Fruit fly (Drosophila melanogaster) whole organism, embryonic: ENCODE measurements around the gene Ir93a.

ENCODE experiments used
- Aef1 ChIP-seq: fragments of 200-800 bp; sonication (Bioruptor generic); IDR thresholded peaks from 3 replicates; pipeline ENCODE4 v1.3.6; 2022; ENCODE audit warnings: missing biosample characterization, missing genetic modification characterization
- Atf-2 ChIP-seq: fragments of 200-800 bp; sonication (Bioruptor generic); optimal IDR thresholded peaks from 2 replicates; lab custom pipeline; 2016; ENCODE audit warnings: missing biosample characterization, missing genetic modification characterization
- B-H1 ChIP-seq: fragments of 200-800 bp; sonication (Bioruptor generic); IDR thresholded peaks from 3 replicates; pipeline ENCODE4 v1.3.6; 2022; ENCODE audit warnings: missing biosample characterization, missing genetic modification characterization
- BtbVII ChIP-seq: fragments of 200-800 bp; sonication (Bioruptor generic); optimal IDR thresholded peaks from 3 replicates; lab custom pipeline; 2017; ENCODE audit warnings: missing biosample characterization, mild to moderate bottlenecking, missing genetic modification characterization
- CG10321 ChIP-seq: fragments of 200-800 bp; sonication (Bioruptor generic); IDR thresholded peaks from 2 replicates; pipeline ENCODE4 v1.3.6; 2022; ENCODE audit warnings: missing biosample characterization, missing genetic modification characterization
- CG11504 ChIP-seq: fragments of 200-800 bp; sonication (Bioruptor generic); optimal IDR thresholded peaks from 3 replicates; lab custom pipeline; 2019; ENCODE audit warnings: missing biosample characterization, mild to moderate bottlenecking, missing genetic modification characterization, moderate library complexity
- CG12744 ChIP-seq: fragments of 200-800 bp; sonication (Bioruptor generic); optimal IDR thresholded peaks from 2 replicates; lab custom pipeline; 2016; ENCODE audit warnings: missing biosample characterization, missing genetic modification characterization
- CG13624 ChIP-seq: fragments of 200-800 bp; sonication (Bioruptor generic); optimal IDR thresholded peaks from 2 replicates; lab custom pipeline; 2016; ENCODE audit warnings: missing biosample characterization, missing genetic modification characterization
- CG14050 ChIP-seq: fragments of 200-800 bp; sonication (Bioruptor generic); IDR thresholded peaks from 3 replicates; pipeline ENCODE4 v1.3.6; 2022; ENCODE audit warnings: missing biosample characterization, missing genetic modification characterization
- CG16779 ChIP-seq: fragments of 200-800 bp; sonication (Bioruptor generic); IDR thresholded peaks from 2 replicates; pipeline ENCODE4 v1.3.6; 2022; ENCODE audit warnings: missing biosample characterization, missing genetic modification characterization
- CG17359 ChIP-seq: fragments of 200-800 bp; sonication (Bioruptor generic); optimal IDR thresholded peaks from 3 replicates; lab custom pipeline; 2018; ENCODE audit warnings: missing biosample characterization, mild to moderate bottlenecking, missing genetic modification characterization, moderate library complexity
- CG18764 ChIP-seq: fragments of 200-800 bp; sonication (Bioruptor generic); optimal IDR thresholded peaks from 3 replicates; lab custom pipeline; 2016; ENCODE audit warnings: missing biosample characterization, missing genetic modification characterization
- CG33213 ChIP-seq: fragments of 200-800 bp; sonication (Bioruptor generic); optimal IDR thresholded peaks from 3 replicates; lab custom pipeline; 2016; ENCODE audit warnings: missing biosample characterization, missing genetic modification characterization
- CG3726 ChIP-seq: fragments of 200-800 bp; sonication (Bioruptor generic); IDR thresholded peaks from 3 replicates; pipeline ENCODE4, ENCODE4 v1.3.6; 2022; ENCODE audit warnings: missing biosample characterization, missing genetic modification characterization
- CG3847 ChIP-seq: fragments of 200-800 bp; sonication (Bioruptor generic); IDR thresholded peaks from 2 replicates; pipeline ENCODE4 v1.3.6; 2022; ENCODE audit warnings: missing biosample characterization, missing genetic modification characterization
- CG9727 ChIP-seq: fragments of 200-800 bp; sonication (Bioruptor generic); optimal IDR thresholded peaks from 3 replicates; lab custom pipeline; 2017; ENCODE audit warnings: missing biosample characterization, mild to moderate bottlenecking, missing genetic modification characterization
- Dbx ChIP-seq: fragments of 200-800 bp; sonication (Bioruptor generic); IDR thresholded peaks from 3 replicates; pipeline ENCODE4 v1.3.6; 2022; ENCODE audit warnings: missing biosample characterization, missing genetic modification characterization
- Dll ChIP-seq: fragments of 200-800 bp; sonication (Bioruptor generic); IDR thresholded peaks from 4 replicates; pipeline ENCODE4 v1.3.6; 2022; ENCODE audit warnings: missing biosample characterization, missing genetic modification characterization; ENCODE audit not compliant: partially characterized antibody
- E2f1 ChIP-seq: fragments of 200-800 bp; sonication (Bioruptor generic); IDR thresholded peaks from 2 replicates; pipeline ENCODE4 v1.3.6; 2022; ENCODE audit warnings: missing biosample characterization, missing genetic modification characterization
- ERR ChIP-seq: fragments of 200-800 bp; sonication (Bioruptor generic); optimal IDR thresholded peaks from 2 replicates; lab custom pipeline; 2016; ENCODE audit warnings: missing biosample characterization, missing genetic modification characterization
- HLH3B ChIP-seq: fragments of 200-800 bp; sonication (Bioruptor generic); IDR thresholded peaks from 2 replicates; pipeline ENCODE4 v1.3.6; 2022; ENCODE audit warnings: missing biosample characterization, missing genetic modification characterization
- Hmr ChIP-seq: fragments of 200-800 bp; sonication (Bioruptor generic); optimal IDR thresholded peaks from 3 replicates; lab custom pipeline; 2017; ENCODE audit warnings: mild to moderate bottlenecking, missing biosample characterization, missing genetic modification reagents, missing genetic modification characterization
- Hr3 ChIP-seq: fragments of 200-800 bp; sonication (Bioruptor generic); optimal IDR thresholded peaks from 3 replicates; lab custom pipeline; 2016; ENCODE audit warnings: missing biosample characterization, missing genetic modification characterization
- Jarid2 ChIP-seq: fragments of 200-800 bp; sonication (Bioruptor generic); optimal IDR thresholded peaks from 3 replicates; lab custom pipeline; 2017; ENCODE audit warnings: mild to moderate bottlenecking, missing biosample characterization, missing genetic modification reagents, missing genetic modification characterization
- Lhr ChIP-seq: fragments of 200-800 bp; sonication (Bioruptor generic); optimal IDR thresholded peaks from 3 replicates; lab custom pipeline; 2017; ENCODE audit warnings: mild to moderate bottlenecking, missing biosample characterization, missing genetic modification reagents, missing genetic modification characterization
- Optix ChIP-seq: fragments of 200-800 bp; sonication (Bioruptor generic); IDR thresholded peaks from 3 replicates; pipeline ENCODE4 v1.3.6; 2022; ENCODE audit warnings: missing biosample characterization, missing genetic modification characterization
- Pdp1 ChIP-seq, 2 experiments: fragments of 200-800 bp; sonication (Bioruptor generic); optimal IDR thresholded peaks; 3 replicates each; lab custom pipeline; 2016; ENCODE audit warnings: missing biosample characterization in 2 of 2, missing genetic modification characterization in 2 of 2, mild to moderate bottlenecking in 1 of 2, moderate library complexity in 1 of 2
- Scr ChIP-seq: fragments of 200-800 bp; sonication (Bioruptor generic); IDR thresholded peaks from 2 replicates; pipeline ENCODE4 v1.3.6; 2022; ENCODE audit warnings: missing biosample characterization, missing genetic modification characterization; ENCODE audit not compliant: partially characterized antibody
- TFAM ChIP-seq: fragments of 200-800 bp; sonication (Bioruptor generic); optimal IDR thresholded peaks from 2 replicates; lab custom pipeline; 2017; ENCODE audit warnings: missing biosample characterization, missing genetic modification characterization, inconsistent platforms
- abd-A ChIP-seq: fragments of 200-800 bp; sonication (Bioruptor generic); optimal IDR thresholded peaks from 3 replicates; lab custom pipeline; 2019; ENCODE audit warnings: missing biosample characterization, mild to moderate bottlenecking, missing genetic modification characterization, moderate library complexity
- chif ChIP-seq, 2 experiments: fragments of 200-800 bp; sonication (Bioruptor generic); optimal IDR thresholded peaks; 3 replicates each; lab custom pipeline; 2016; ENCODE audit warnings: missing biosample characterization in 2 of 2, missing genetic modification characterization in 2 of 2
- dimm ChIP-seq: fragments of 200-800 bp; sonication (Bioruptor generic); IDR thresholded peaks from 2 replicates; pipeline ENCODE4 v1.3.6; 2022; ENCODE audit warnings: missing biosample characterization, missing genetic modification characterization
- eve ChIP-seq, 2 experiments: fragments of >200 bp; optimal IDR thresholded peaks; 2 replicates each; lab custom pipeline; 2017; ENCODE audit warnings: missing biosample characterization in 2 of 2, missing genetic modification characterization in 2 of 2
- ewg ChIP-seq: fragments of 200-800 bp; sonication (Bioruptor generic); optimal IDR thresholded peaks from 3 replicates; lab custom pipeline; 2017; ENCODE audit warnings: mild to moderate bottlenecking, missing biosample characterization, missing genetic modification reagents, missing genetic modification characterization
- eyg ChIP-seq: fragments of 200-800 bp; sonication (Bioruptor generic); optimal IDR thresholded peaks from 3 replicates; lab custom pipeline; 2016; ENCODE audit warnings: missing biosample characterization, missing genetic modification characterization
- fd64A ChIP-seq: fragments of 200-800 bp; sonication (Bioruptor generic); optimal IDR thresholded peaks from 3 replicates; lab custom pipeline; 2018; ENCODE audit warnings: missing biosample characterization, mild to moderate bottlenecking, missing genetic modification characterization
- fu2 ChIP-seq: fragments of 200-800 bp; sonication (Bioruptor generic); optimal IDR thresholded peaks from 2 replicates; lab custom pipeline; 2016; ENCODE audit warnings: missing biosample characterization, missing genetic modification characterization
- ham ChIP-seq: fragments of 200-800 bp; sonication (Bioruptor generic); IDR thresholded peaks from 2 replicates; pipeline ENCODE4 v1.3.6; 2022; ENCODE audit warnings: missing biosample characterization, missing genetic modification characterization
- hb ChIP-seq: fragments of 200-800 bp; sonication (Bioruptor generic); IDR thresholded peaks from 3 replicates; pipeline ENCODE4 v1.3.6; 2022; ENCODE audit warnings: missing biosample characterization, missing genetic modification characterization; ENCODE audit not compliant: partially characterized antibody
- jing ChIP-seq: fragments of 200-800 bp; sonication (Bioruptor generic); optimal IDR thresholded peaks from 2 replicates; lab custom pipeline; 2018; ENCODE audit warnings: missing biosample characterization, mild to moderate bottlenecking, missing genetic modification characterization
- kay ChIP-seq: fragments of 200-800 bp; sonication (Bioruptor generic); optimal IDR thresholded peaks from 2 replicates; lab custom pipeline; 2016; ENCODE audit warnings: missing biosample characterization, missing genetic modification characterization
- mld ChIP-seq: fragments of 200-800 bp; sonication (Bioruptor generic); IDR thresholded peaks from 3 replicates; pipeline ENCODE4 v1.3.6; 2022; ENCODE audit warnings: missing biosample characterization, missing genetic modification characterization; ENCODE audit not compliant: partially characterized antibody
- pnt ChIP-seq: fragments of 200-800 bp; sonication (Bioruptor generic); optimal IDR thresholded peaks from 3 replicates; lab custom pipeline; 2016; ENCODE audit warnings: missing biosample characterization, missing genetic modification characterization
- psq ChIP-seq: fragments of 200-800 bp; sonication (Bioruptor generic); optimal IDR thresholded peaks from 2 replicates; lab custom pipeline; 2017; ENCODE audit warnings: missing biosample characterization, missing genetic modification characterization
- run ChIP-seq: fragments of 200-800 bp; sonication (Bioruptor generic); optimal IDR thresholded peaks from 3 replicates; lab custom pipeline; 2018; ENCODE audit warnings: missing biosample characterization, mild to moderate bottlenecking, missing genetic modification characterization
- schlank ChIP-seq: fragments of 200-800 bp; sonication (Bioruptor generic); optimal IDR thresholded peaks from 2 replicates; lab custom pipeline; 2018; ENCODE audit warnings: missing biosample characterization, mild to moderate bottlenecking, missing genetic modification characterization
- shn ChIP-seq: fragments of 200-800 bp; sonication (Bioruptor generic); optimal IDR thresholded peaks from 3 replicates; lab custom pipeline; 2016; ENCODE audit warnings: missing biosample characterization, missing genetic modification characterization
- slp2 ChIP-seq: fragments of 200-800 bp; sonication (Bioruptor generic); optimal IDR thresholded peaks from 2 replicates; lab custom pipeline; 2016; ENCODE audit warnings: missing biosample characterization, missing genetic modification characterization
- sna ChIP-seq: fragments of 200-800 bp; sonication (Bioruptor generic); IDR thresholded peaks from 2 replicates; pipeline ENCODE4 v1.3.6; 2022; ENCODE audit warnings: missing biosample characterization, missing genetic modification characterization; ENCODE audit not compliant: partially characterized antibody
- twi ChIP-seq: fragments of 200-800 bp; optimal IDR thresholded peaks from 2 replicates; lab custom pipeline; 2019; ENCODE audit warnings: missing biosample characterization, mild to moderate bottlenecking, missing genetic modification characterization, moderate library complexity

Ir93a gene

dm6 chr3R:20828520-20829415, 31.0 kb downstream of the Ir93a start (continued):
- TF ChIP-seq ewg (GFP tag; lab: Kevin White, UChicago), result peak; percentile 43
- no peak for TF ChIP-seq kay (GFP tag; lab: Kevin White, UChicago)
- TF ChIP-seq sna (GFP tag; lab: Robert Waterston, UW), result no peak
- TF ChIP-seq ERR, result no peak
- TF ChIP-seq CG9727, result no peak
- TF ChIP-seq shn (GFP tag; lab: Kevin White, UChicago), result peak; percentile 17
- no peak for TF ChIP-seq fd64A (GFP tag; lab: Kevin White, UChicago)
- no peak for TF ChIP-seq chif (GFP tag; optimal IDR thresholded peaks at IDR 0.05; lab: Kevin White, UChicago)
- TF ChIP-seq Jarid2 (GFP tag; lab: Kevin White, UChicago), result no peak
- no peak for TF ChIP-seq Dbx (GFP tag; lab: Robert Waterston, UW)
- no peak for TF ChIP-seq Aef1 (GFP tag; lab: Robert Waterston, UW)
- TF ChIP-seq schlank (tag; lab: Kevin White, UChicago), result no peak
- TF ChIP-seq CG18764 (GFP tag; lab: Kevin White, UChicago), result no peak
- no peak for TF ChIP-seq B-H1
- TF ChIP-seq CG14050 (GFP tag; lab: Robert Waterston, UW), result no peak
- no peak for TF ChIP-seq E2f1 (GFP tag; lab: Robert Waterston, UW)
- TF ChIP-seq jing (GFP tag; lab: Kevin White, UChicago), result no peak
- TF ChIP-seq CG16779 (GFP tag; lab: Robert Waterston, UW), result no peak
- TF ChIP-seq TFAM (GFP tag; lab: Kevin White, UChicago), result no peak
- TF ChIP-seq BtbVII (GFP tag; lab: Kevin White, UChicago), result no peak
- no peak for TF ChIP-seq pnt (GFP tag; lab: Kevin White, UChicago)
- TF ChIP-seq CG17359, result no peak
- TF ChIP-seq CG13624, result no peak
- TF ChIP-seq psq (GFP tag; lab: Kevin White, UChicago), result no peak
- TF ChIP-seq dimm (GFP tag; lab: Robert Waterston, UW), result no peak
- TF ChIP-seq mld (GFP tag; lab: Robert Waterston, UW), result no peak
- peak; percentile 73 for TF ChIP-seq twi (tag; lab: Kevin White, UChicago)
- TF ChIP-seq slp2, result no peak
- no peak for TF ChIP-seq CG3726 (GFP tag; lab: Robert Waterston, UW)
- no peak for TF ChIP-seq run (tag; lab: Kevin White, UChicago)
- no peak for TF ChIP-seq fu2 (GFP tag; lab: Kevin White, UChicago)
- TF ChIP-seq Hmr (GFP tag; lab: Kevin White, UChicago), result no peak
- peak in 1 of 2 experiments; percentile 99 for TF ChIP-seq Pdp1 (GFP tag; optimal IDR thresholded peaks at IDR 0.05; lab: Kevin White, UChicago)
- TF ChIP-seq HLH3B (GFP tag; lab: Robert Waterston, UW), result no peak
- no peak for TF ChIP-seq Optix (GFP tag; lab: Robert Waterston, UW)
- no peak for TF ChIP-seq CG11504 (tag; lab: Kevin White, UChicago)
- no peak for TF ChIP-seq eyg
- TF ChIP-seq CG3847 (GFP tag; lab: Robert Waterston, UW), result no peak
- no peak for TF ChIP-seq Hr3
- no peak for TF ChIP-seq eve (GFP tag; optimal IDR thresholded peaks at IDR 0.05; lab: Kevin White, UChicago)
- TF ChIP-seq hb (GFP tag; lab: Robert Waterston, UW), result no peak
- no peak for TF ChIP-seq Atf-2 (GFP tag; lab: Kevin White, UChicago)
- TF ChIP-seq CG33213, result no peak
- TF ChIP-seq CG10321, result peak; percentile 85
- TF ChIP-seq Scr (GFP tag; lab: Robert Waterston, UW), result 0 out of 2 replicates have a peak, but pooled peaks have one; percentile 20
- no peak for TF ChIP-seq Lhr (GFP tag; lab: Kevin White, UChicago)
- no peak for TF ChIP-seq ham (GFP tag; lab: Robert Waterston, UW)
- TF ChIP-seq CG12744, result no peak
- TF ChIP-seq Dll (GFP tag; lab: Robert Waterston, UW), result no peak
- TF ChIP-seq abd-A, result peak; percentile 67
